Fruit fly (Drosophila melanogaster) whole organism, embryonic: ENCODE measurements around the gene CG17612.
A peak's percentile ranks its signal among the peaks of the same experiment; 100 is the strongest.

ENCODE experiments used
- Blimp-1 ChIP-seq: fragments of 200-800 bp; sonication (Bioruptor generic); optimal IDR thresholded peaks from 3 replicates; lab custom pipeline; 2018; ENCODE audit warnings: missing biosample characterization, missing genetic modification characterization, mild to moderate bottlenecking, moderate library complexity, missing genetic modification reagents
- CG10321 ChIP-seq: fragments of 200-800 bp; sonication (Bioruptor generic); IDR thresholded peaks from 2 replicates; pipeline ENCODE4 v1.3.6; 2022; ENCODE audit warnings: missing biosample characterization, missing genetic modification characterization
- CG11695 ChIP-seq: fragments of 200-800 bp; sonication (Bioruptor generic); IDR thresholded peaks from 3 replicates; pipeline ENCODE4 v1.3.6; 2022; ENCODE audit warnings: missing biosample characterization, missing genetic modification characterization
- CG12155 ChIP-seq: fragments of 200-800 bp; sonication (Bioruptor generic); optimal IDR thresholded peaks from 3 replicates; lab custom pipeline; 2016; ENCODE audit warnings: missing biosample characterization, missing genetic modification characterization
- CG12219 ChIP-seq: fragments of 200-800 bp; sonication (Bioruptor generic); optimal IDR thresholded peaks from 3 replicates; lab custom pipeline; 2018; ENCODE audit warnings: missing biosample characterization, mild to moderate bottlenecking, missing genetic modification characterization
- CG13287 ChIP-seq: fragments of 200-800 bp; sonication (Bioruptor generic); IDR thresholded peaks from 2 replicates; pipeline ENCODE4 v1.3.6; 2022; ENCODE audit warnings: missing biosample characterization, missing genetic modification characterization; ENCODE audit not compliant: partially characterized antibody
- CG13624 ChIP-seq: fragments of 200-800 bp; sonication (Bioruptor generic); optimal IDR thresholded peaks from 2 replicates; lab custom pipeline; 2016; ENCODE audit warnings: missing biosample characterization, missing genetic modification characterization
- CG14441 ChIP-seq: fragments of 200-800 bp; sonication (Bioruptor generic); IDR thresholded peaks from 2 replicates; pipeline ENCODE4 v1.3.6; 2022; ENCODE audit warnings: missing biosample characterization, missing genetic modification characterization
- CG14667 ChIP-seq: fragments of 200-800 bp; sonication (Bioruptor generic); IDR thresholded peaks from 2 replicates; pipeline ENCODE4 v1.3.6; 2022; ENCODE audit warnings: missing biosample characterization, missing genetic modification characterization
- CG15479 ChIP-seq: fragments of 200-800 bp; sonication (Bioruptor generic); optimal IDR thresholded peaks from 3 replicates; lab custom pipeline; 2019; ENCODE audit warnings: missing biosample characterization, mild to moderate bottlenecking, missing genetic modification characterization, moderate library complexity
- CG2116 ChIP-seq: fragments of 200-800 bp; sonication (Bioruptor generic); optimal IDR thresholded peaks from 3 replicates; lab custom pipeline; 2018; ENCODE audit warnings: missing biosample characterization, mild to moderate bottlenecking, missing genetic modification characterization
- CG2889 ChIP-seq: fragments of 200-800 bp; sonication (Bioruptor generic); IDR thresholded peaks from 3 replicates; pipeline ENCODE4 v1.3.6; 2022; ENCODE audit warnings: missing biosample characterization, missing genetic modification characterization
- CG4360 ChIP-seq: fragments of 200-800 bp; sonication (Bioruptor generic); IDR thresholded peaks from 2 replicates; pipeline ENCODE4 v1.3.6; 2022; ENCODE audit warnings: missing biosample characterization, missing genetic modification characterization
- CG4404 ChIP-seq: fragments of 200-800 bp; sonication (Bioruptor generic); IDR thresholded peaks from 2 replicates; pipeline ENCODE4 v1.3.6; 2022; ENCODE audit warnings: missing biosample characterization, missing genetic modification characterization
- CG4820 ChIP-seq: fragments of 200-800 bp; sonication (Bioruptor generic); optimal IDR thresholded peaks from 3 replicates; lab custom pipeline; 2016; ENCODE audit warnings: missing biosample characterization, missing genetic modification characterization
- CG8944 ChIP-seq: fragments of 200-800 bp; sonication (Bioruptor generic); optimal IDR thresholded peaks from 3 replicates; lab custom pipeline; 2016; ENCODE audit warnings: missing biosample characterization, missing genetic modification characterization
- CG9876 ChIP-seq: fragments of 200-800 bp; sonication (Bioruptor generic); optimal IDR thresholded peaks from 2 replicates; lab custom pipeline; 2016; ENCODE audit warnings: missing biosample characterization, missing genetic modification characterization
- Dfd ChIP-seq, 2 experiments: fragments of >200 bp; optimal IDR thresholded peaks; 2 replicates each; lab custom pipeline; 2017; ENCODE audit warnings: missing biosample characterization in 2 of 2, missing genetic modification characterization in 2 of 2
- Dll ChIP-seq: fragments of 200-800 bp; sonication (Bioruptor generic); IDR thresholded peaks from 4 replicates; pipeline ENCODE4 v1.3.6; 2022; ENCODE audit warnings: missing biosample characterization, missing genetic modification characterization; ENCODE audit not compliant: partially characterized antibody
- GATAe ChIP-seq: fragments of 200-800 bp; sonication (Bioruptor generic); conservative IDR thresholded peaks from 2 replicates; pipeline ENCODE4 v1.3.6; 2022; ENCODE audit warnings: missing biosample characterization, missing genetic modification characterization
- H15 ChIP-seq: fragments of 200-800 bp; sonication (Bioruptor generic); IDR thresholded peaks from 3 replicates; pipeline ENCODE4 v1.3.6; 2022; ENCODE audit warnings: missing biosample characterization, missing genetic modification characterization
- H2.0 ChIP-seq: fragments of 200-800 bp; sonication (Bioruptor generic); IDR thresholded peaks from 2 replicates; pipeline ENCODE4 v1.3.6; 2022; ENCODE audit warnings: missing biosample characterization, missing genetic modification characterization
- Hey ChIP-seq: fragments of 200-800 bp; sonication (Bioruptor generic); optimal IDR thresholded peaks from 3 replicates; lab custom pipeline; 2018; ENCODE audit warnings: missing biosample characterization, mild to moderate bottlenecking, missing genetic modification characterization
- MTF-1 ChIP-seq: fragments of 200-800 bp; sonication (Bioruptor generic); optimal IDR thresholded peaks from 2 replicates; lab custom pipeline; 2018; ENCODE audit warnings: missing biosample characterization, mild to moderate bottlenecking, missing genetic modification characterization, borderline replicate concordance
- Max ChIP-seq: fragments of 200-800 bp; sonication (Bioruptor generic); optimal IDR thresholded peaks from 2 replicates; lab custom pipeline; 2016; ENCODE audit warnings: missing biosample characterization, mild to moderate bottlenecking, missing genetic modification characterization
- NC2β ChIP-seq: fragments of 200-800 bp; sonication (Bioruptor generic); optimal IDR thresholded peaks from 2 replicates; lab custom pipeline; 2016; ENCODE audit warnings: missing biosample characterization, missing genetic modification characterization
- Nf-YA ChIP-seq: fragments of 200-800 bp; sonication (Bioruptor generic); IDR thresholded peaks from 2 replicates; pipeline ENCODE4 v1.3.6; 2022; ENCODE audit warnings: missing biosample characterization, missing genetic modification characterization
- Nf-YC ChIP-seq: fragments of 200-800 bp; optimal IDR thresholded peaks from 3 replicates; lab custom pipeline; 2019; ENCODE audit warnings: missing biosample characterization, mild to moderate bottlenecking, missing genetic modification characterization, moderate library complexity
- Stat92E ChIP-seq, 3 experiments: fragments of >200 bp in 2 of 3; fragments of 200-800 bp in 1 of 3; sonication (Bioruptor generic) in 1 of 3; optimal IDR thresholded peaks; 2 replicates each; lab custom pipeline; 2017 to 2019; ENCODE audit warnings: missing biosample characterization in 3 of 3, missing genetic modification characterization in 3 of 3, mild to moderate bottlenecking in 1 of 3, moderate library complexity in 1 of 3
- al ChIP-seq: fragments of 200-800 bp; sonication (Bioruptor generic); IDR thresholded peaks from 2 replicates; pipeline ENCODE4 v1.3.6; 2022; ENCODE audit warnings: missing biosample characterization, missing genetic modification characterization
- ato ChIP-seq: fragments of 200-800 bp; sonication (Bioruptor generic); IDR thresholded peaks from 2 replicates; pipeline ENCODE4 v1.3.6; 2022; ENCODE audit warnings: missing biosample characterization, missing genetic modification characterization; ENCODE audit not compliant: partially characterized antibody
- bowl ChIP-seq: fragments of 200-800 bp; sonication (Bioruptor generic); IDR thresholded peaks from 2 replicates; pipeline ENCODE4 v1.3.6; 2022; ENCODE audit warnings: missing biosample characterization, missing genetic modification characterization
- btn ChIP-seq: fragments of 200-800 bp; sonication (Bioruptor generic); optimal IDR thresholded peaks from 2 replicates; lab custom pipeline; 2016; ENCODE audit warnings: missing biosample characterization, missing genetic modification characterization
- cad ChIP-seq: fragments of >200 bp; optimal IDR thresholded peaks from 2 replicates; lab custom pipeline; 2017; ENCODE audit warnings: missing biosample characterization, missing genetic modification characterization
- da ChIP-seq: fragments of 200-800 bp; sonication (Bioruptor generic); optimal IDR thresholded peaks from 2 replicates; lab custom pipeline; 2016; ENCODE audit warnings: missing biosample characterization, missing genetic modification characterization
- emc ChIP-seq: fragments of 200-800 bp; sonication (Bioruptor generic); optimal IDR thresholded peaks from 2 replicates; lab custom pipeline; 2016; ENCODE audit warnings: missing biosample characterization, missing genetic modification characterization
- gsb ChIP-seq: fragments of 200-800 bp; sonication (Bioruptor generic); IDR thresholded peaks from 2 replicates; pipeline ENCODE4 v1.3.6; 2022; ENCODE audit warnings: missing biosample characterization, missing genetic modification characterization
- lab ChIP-seq: fragments of 200-800 bp; sonication (Bioruptor generic); optimal IDR thresholded peaks from 3 replicates; lab custom pipeline; 2017; ENCODE audit warnings: missing biosample characterization, missing genetic modification characterization, mild to moderate bottlenecking, moderate library complexity, missing genetic modification reagents
- lbe ChIP-seq: fragments of 200-800 bp; sonication (Bioruptor generic); optimal IDR thresholded peaks from 2 replicates; lab custom pipeline; 2016; ENCODE audit warnings: missing biosample characterization, mild to moderate bottlenecking, missing genetic modification characterization
- otp ChIP-seq: fragments of 200-800 bp; sonication (Bioruptor generic); IDR thresholded peaks from 3 replicates; pipeline ENCODE4, ENCODE4 v1.3.6; 2022; ENCODE audit warnings: missing biosample characterization, missing genetic modification characterization
- p53 ChIP-seq: fragments of 200-800 bp; sonication (Bioruptor generic); optimal IDR thresholded peaks from 2 replicates; lab custom pipeline; 2016; ENCODE audit warnings: missing biosample characterization, missing genetic modification characterization
- pho ChIP-seq: fragments of 200-800 bp; sonication (Bioruptor generic); optimal IDR thresholded peaks from 2 replicates; lab custom pipeline; 2016; ENCODE audit warnings: missing biosample characterization, missing genetic modification characterization
- pzg ChIP-seq: fragments of 200-800 bp; sonication (Bioruptor generic); optimal IDR thresholded peaks from 3 replicates; lab custom pipeline; 2018; ENCODE audit warnings: missing biosample characterization, mild to moderate bottlenecking, missing genetic modification characterization, moderate library complexity
- run ChIP-seq: fragments of 200-800 bp; sonication (Bioruptor generic); optimal IDR thresholded peaks from 3 replicates; lab custom pipeline; 2018; ENCODE audit warnings: missing biosample characterization, mild to moderate bottlenecking, missing genetic modification characterization
- sd ChIP-seq: fragments of 200-800 bp; sonication (Bioruptor generic); optimal IDR thresholded peaks from 3 replicates; lab custom pipeline; 2018; ENCODE audit warnings: missing biosample characterization, mild to moderate bottlenecking, missing genetic modification characterization, moderate library complexity
- sens ChIP-seq: fragments of 200-800 bp; sonication (Bioruptor generic); peaks from one replicate; lab custom pipeline; 2016; ENCODE audit warnings: missing biosample characterization, missing genetic modification characterization
- unc-4 ChIP-seq: fragments of 200-800 bp; sonication (Bioruptor generic); IDR thresholded peaks from 2 replicates; pipeline ENCODE4 v1.3.6; 2022; ENCODE audit warnings: missing biosample characterization, missing genetic modification characterization; ENCODE audit not compliant: partially characterized antibody
- vfl ChIP-seq: fragments of 200-800 bp; sonication (Bioruptor generic); optimal IDR thresholded peaks from 2 replicates; lab custom pipeline; 2016; ENCODE audit warnings: missing biosample characterization, missing genetic modification characterization
- wdn ChIP-seq: fragments of 200-800 bp; sonication (Bioruptor generic); IDR thresholded peaks from 2 replicates; pipeline ENCODE4 v1.3.6; 2022; ENCODE audit warnings: missing biosample characterization, missing genetic modification characterization

CG17612 gene

dm6 chr2L:4372802-4373570, 9.5 kb downstream of the CG17612 start (continued):
- TF ChIP-seq CG9876 (no peak), CG10321 (no peak), lab (GFP tag; lab: Kevin White, UChicago) (peak; percentile 22), pzg (GFP tag; lab: Kevin White, UChicago) (no peak), wdn (no peak), CG2889 (GFP tag; lab: Robert Waterston, UW) (no peak), CG4820 (GFP tag; lab: Kevin White, UChicago) (no peak), al (no peak), NC2β (no peak), lbe (GFP tag; lab: Kevin White, UChicago) (no peak), btn (no peak), sd (tag; lab: Kevin White, UChicago) (peak; percentile 57), CG15479 (no peak)

- TF ChIP-seq da (GFP tag; lab: Kevin White, UChicago) = peak; percentile 6
- no peak for TF ChIP-seq p53 (GFP tag; lab: Kevin White, UChicago)
- no peak for TF ChIP-seq CG8944 (GFP tag; lab: Kevin White, UChicago)
- no peak for TF ChIP-seq CG2116
- peak; percentile 31; the same call in 1 of the 2 replicates for TF ChIP-seq CG4360 (GFP tag; lab: Robert Waterston, UW)
- TF ChIP-seq bowl = no peak
- TF ChIP-seq Stat92E (GFP tag; optimal IDR thresholded peaks at IDR 0.05; lab: Kevin White, UChicago) = peak in 1 of 3 experiments; percentile 71
- TF ChIP-seq CG11695 (GFP tag; lab: Robert Waterston, UW) = peak; percentile 33; the same call in 1 of the 3 replicates
- TF ChIP-seq CG14667 (GFP tag; lab: Robert Waterston, UW) = no peak
- TF ChIP-seq CG13287 (GFP tag; lab: Robert Waterston, UW) = peak; percentile 43; the same call in 1 of the 2 replicates
- TF ChIP-seq GATAe (GFP tag; lab: Robert Waterston, UW) = no peak
- TF ChIP-seq Hey = no peak
- peak; percentile 59 for TF ChIP-seq Blimp-1 (GFP tag; lab: Kevin White, UChicago)
- TF ChIP-seq CG13624 = no peak
- peak; percentile 64 for TF ChIP-seq sens (GFP tag; lab: Kevin White, UChicago)
- TF ChIP-seq gsb (GFP tag; lab: Robert Waterston, UW) = no peak
- no peak; the same call in 1 of the 2 replicates for TF ChIP-seq CG4404
- TF ChIP-seq Nf-YC (tag; lab: Kevin White, UChicago) = peak; percentile 71
- TF ChIP-seq run (tag; lab: Kevin White, UChicago) = peak; percentile 47
- TF ChIP-seq ato = no peak
- TF ChIP-seq Nf-YA (GFP tag; lab: Robert Waterston, UW) = no peak
- no peak for TF ChIP-seq unc-4 (GFP tag; lab: Robert Waterston, UW)
- TF ChIP-seq MTF-1 (GFP tag; lab: Kevin White, UChicago) = no peak
- 0 out of 4 replicates have a peak, but pooled peaks have one; percentile 37 for TF ChIP-seq Dll (GFP tag; lab: Robert Waterston, UW)
- peak; percentile 36; the same call in 1 of the 2 replicates for TF ChIP-seq CG14441 (GFP tag; lab: Robert Waterston, UW)
- TF ChIP-seq vfl = no peak
- peak; percentile 13 for TF ChIP-seq Max (GFP tag; lab: Kevin White, UChicago)
- TF ChIP-seq pho = no peak
- peak; percentile 38 for TF ChIP-seq CG12219 (GFP tag; lab: Kevin White, UChicago)
- TF ChIP-seq cad (GFP tag; lab: Kevin White, UChicago) = no peak
- TF ChIP-seq otp = no peak
- TF ChIP-seq H15 (GFP tag; lab: Robert Waterston, UW) = no peak
- no peak for TF ChIP-seq Dfd (GFP tag; optimal IDR thresholded peaks at IDR 0.05; lab: Kevin White, UChicago)
- no peak for TF ChIP-seq emc
- TF ChIP-seq CG12155 (GFP tag; lab: Kevin White, UChicago) = peak; percentile 7
- TF ChIP-seq H2.0 = no peak
These were observed 10.9 kb downstream of the CG17612 start for dm6 chr2L:4371516-4372136.
